Fruit fly (Drosophila melanogaster): ENCODE results near the gene RpL9.

RpL9 gene

dm6 chr2L:10987370-10987853 lies 16.6 kb downstream of the RpL9 start, which contains the start of the genes piwi and CG12253 (continued):
- TF ChIP-seq CG8924 (tag; optimal IDR thresholded peaks at IDR 0.05) = peak; percentile 89
- TF ChIP-seq CoRest (tag; optimal IDR thresholded peaks at IDR 0.05) = peak; percentile 95
- TF ChIP-seq CG2889 (GFP tag; IDR thresholded peaks at IDR 0.05) = peak; percentile 69; the same call in 2 of the 3 replicates
- TF ChIP-seq gcm2 (GFP tag; optimal IDR thresholded peaks at IDR 0.05) = no peak
- peak; percentile 88 for TF ChIP-seq CG12659 (GFP tag; optimal IDR thresholded peaks at IDR 0.05)
- no peak for TF ChIP-seq Dfd (GFP tag; optimal IDR thresholded peaks at IDR 0.05)
- peak; percentile 33 for TF ChIP-seq dm (GFP tag; optimal IDR thresholded peaks at IDR 0.05)
- peak; percentile 76 for TF ChIP-seq CG2120 (GFP tag; optimal IDR thresholded peaks at IDR 0.05)
- TF ChIP-seq Lpt (GFP tag; optimal IDR thresholded peaks at IDR 0.05) = no peak
- peak; percentile 87 for TF ChIP-seq ttk (GFP tag; IDR thresholded peaks at IDR 0.05)
- peak; percentile 17 for TF ChIP-seq CG13296 (GFP tag; optimal IDR thresholded peaks at IDR 0.05)
- peak; percentile 31 to 77 for TF ChIP-seq dpn (GFP tag; optimal IDR thresholded peaks at IDR 0.05)
- TF ChIP-seq Ssrp (tag; optimal IDR thresholded peaks at IDR 0.05) = peak; percentile 94
- TF ChIP-seq CrebB (tag; optimal IDR thresholded peaks at IDR 0.05) = peak; percentile 8
- TF ChIP-seq CG18764 (GFP tag; optimal IDR thresholded peaks at IDR 0.05) = peak; percentile 90
- TF ChIP-seq CG12942 (GFP tag; optimal IDR thresholded peaks at IDR 0.05) = peak; percentile 70
- peak; percentile 1 for TF ChIP-seq Atf-2 (GFP tag; optimal IDR thresholded peaks at IDR 0.05)
- TF ChIP-seq Usf (GFP tag; optimal IDR thresholded peaks at IDR 0.05) = peak; percentile 52
- peak in 1 of 2 experiments; percentile 28 for TF ChIP-seq Hr51 (GFP tag; optimal IDR thresholded peaks at IDR 0.05)
- TF ChIP-seq da (GFP tag; optimal IDR thresholded peaks at IDR 0.05) = no peak
- TF ChIP-seq Hand (GFP tag; optimal IDR thresholded peaks at IDR 0.05) = peak; percentile 25
- TF ChIP-seq Hr3 (GFP tag; optimal IDR thresholded peaks at IDR 0.05) = peak; percentile 84
- TF ChIP-seq CG6272 (GFP tag; IDR thresholded peaks at IDR 0.05) = no peak
- TF ChIP-seq gro (GFP tag; optimal IDR thresholded peaks at IDR 0.05) = no peak
- peak; percentile 66 for TF ChIP-seq CG17568 (GFP tag; optimal IDR thresholded peaks at IDR 0.05)
- TF ChIP-seq CHES-1-like (GFP tag; optimal IDR thresholded peaks at IDR 0.05) = peak; percentile 32
- no peak for TF ChIP-seq gcm (GFP tag; optimal IDR thresholded peaks at IDR 0.05)
- TF ChIP-seq CG30020 (tag; optimal IDR thresholded peaks at IDR 0.05) = peak; percentile 80
- no peak for TF ChIP-seq tll (GFP tag; optimal IDR thresholded peaks at IDR 0.05)
- TF ChIP-seq CG13894 (tag; optimal IDR thresholded peaks at IDR 0.05) = no peak
- no peak for TF ChIP-seq Pdp1 (GFP tag; optimal IDR thresholded peaks at IDR 0.05)
- TF ChIP-seq Six4 (GFP tag; optimal IDR thresholded peaks at IDR 0.05) = peak; percentile 37
- peak; percentile 22 for TF ChIP-seq chn (GFP tag; optimal IDR thresholded peaks at IDR 0.05)
- peak; percentile 53 for TF ChIP-seq CG13123 (GFP tag; optimal IDR thresholded peaks at IDR 0.05)
- TF ChIP-seq CG17359 (tag; optimal IDR thresholded peaks at IDR 0.05) = peak; percentile 40
- no peak for TF ChIP-seq CG13287 (GFP tag; IDR thresholded peaks at IDR 0.05; ENCODE audit: partially characterized antibody)
- TF ChIP-seq scrt (GFP tag; optimal IDR thresholded peaks at IDR 0.05) = no peak
- peak; percentile 62; the same call in 1 of the 2 replicates for TF ChIP-seq CG43689 (GFP tag; IDR thresholded peaks at IDR 0.05)
- TF ChIP-seq dmrt11E (tag; optimal IDR thresholded peaks at IDR 0.05) = peak; percentile 90
- peak; percentile 7 for TF ChIP-seq CG4707 (GFP tag; optimal IDR thresholded peaks at IDR 0.05)
- peak; percentile 37 for TF ChIP-seq tin (GFP tag; optimal IDR thresholded peaks at IDR 0.05)
- no peak for TF ChIP-seq tap (tag; optimal IDR thresholded peaks at IDR 0.05)
- TF ChIP-seq CG8359 (GFP tag; optimal IDR thresholded peaks at IDR 0.05; ENCODE audit: borderline replicate concordance) = no peak
- no peak; the same call in none of the 2 replicates for TF ChIP-seq vvl (GFP tag; IDR thresholded peaks at IDR 0.05)
- TF ChIP-seq Ets65A (GFP tag) = peak; percentile 24
- peak; percentile 34 for TF ChIP-seq BEAF-32 (GFP tag; optimal IDR thresholded peaks at IDR 0.05)
- no peak for TF ChIP-seq MTF-1 (GFP tag; optimal IDR thresholded peaks at IDR 0.05; ENCODE audit: borderline replicate concordance)
- no peak for TF ChIP-seq gsb (GFP tag; IDR thresholded peaks at IDR 0.05)
- TF ChIP-seq CG15696 (tag; optimal IDR thresholded peaks at IDR 0.05) = peak; percentile 37
- no peak for TF ChIP-seq pita (GFP tag; optimal IDR thresholded peaks at IDR 0.05)

Data from whole organism, embryonic.